Fruit fly (Drosophila melanogaster): ENCODE data around the gene CG17328.
A peak's percentile ranks its signal among the peaks of the same experiment; 100 is the strongest.

CG17328 gene

DNA sequence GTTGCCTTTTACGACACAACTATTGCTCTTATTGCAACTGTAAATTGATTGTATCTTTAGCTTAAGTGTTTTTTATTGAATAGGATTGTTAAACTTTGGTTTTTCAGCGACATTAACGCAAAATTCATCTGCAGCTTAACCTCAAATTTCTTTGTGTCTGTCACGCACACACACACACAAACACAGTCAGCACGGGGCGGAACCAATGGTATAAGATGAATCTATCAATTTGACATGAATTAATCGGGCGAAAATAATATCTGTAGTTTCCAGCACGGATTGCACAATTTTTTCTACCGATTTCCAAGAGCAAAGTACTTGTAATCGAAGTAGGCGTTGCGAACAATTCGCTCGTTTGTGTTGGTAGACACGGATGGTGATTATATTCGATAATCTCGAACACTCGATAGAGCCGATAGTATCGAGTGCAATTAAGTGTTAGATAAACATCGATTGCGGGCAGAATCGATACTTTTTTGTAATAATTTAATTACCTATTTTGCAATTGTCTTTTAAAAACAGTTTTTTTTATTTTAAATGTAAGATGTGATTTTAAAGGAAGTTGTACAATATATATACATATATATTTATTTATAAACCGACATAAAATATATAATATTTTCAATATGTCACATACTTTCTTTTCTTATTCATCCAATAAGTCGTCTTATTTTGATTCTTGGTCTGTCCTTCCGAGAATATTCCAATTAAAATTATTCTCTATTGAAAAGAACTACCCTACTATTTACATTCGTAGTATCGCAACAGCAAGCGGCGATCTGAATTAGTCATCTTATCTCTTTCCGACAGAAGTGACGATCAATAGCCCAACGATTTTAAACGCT lies 42.3 kb upstream of the CG17328 start, which contains the start of the genes PRL-1 and EndoGI (continued):
- TF ChIP-seq Max (GFP tag; optimal IDR thresholded peaks at IDR 0.05), result peak; percentile 68
- TF ChIP-seq tll (GFP tag; optimal IDR thresholded peaks at IDR 0.05), result no peak
- peak; percentile 26; the same call in 1 of the 2 replicates for TF ChIP-seq peb (GFP tag; IDR thresholded peaks at IDR 0.05)
- TF ChIP-seq zen2 (GFP tag; IDR thresholded peaks at IDR 0.05; ENCODE audit: partially characterized antibody), result peak; percentile 95; the same call in 2 of the 3 replicates
- TF ChIP-seq TFAM (GFP tag; optimal IDR thresholded peaks at IDR 0.05), result no peak
- TF ChIP-seq Rx (GFP tag; IDR thresholded peaks at IDR 0.05), result no peak
- TF ChIP-seq Ets97D (GFP tag; optimal IDR thresholded peaks at IDR 0.05), result peak; percentile 62
- TF ChIP-seq odd (GFP tag; optimal IDR thresholded peaks at IDR 0.05), result peak; percentile 59
- peak; percentile 11 for TF ChIP-seq Jarid2 (GFP tag; optimal IDR thresholded peaks at IDR 0.05)
- TF ChIP-seq CG10267 (tag; optimal IDR thresholded peaks at IDR 0.05), result peak; percentile 87
- no peak for TF ChIP-seq CG13624 (GFP tag; optimal IDR thresholded peaks at IDR 0.05)
- peak; percentile 66 for TF ChIP-seq nom (GFP tag; optimal IDR thresholded peaks at IDR 0.05)
- no peak for TF ChIP-seq CG31388 (GFP tag; optimal IDR thresholded peaks at IDR 0.05)
- TF ChIP-seq pum (GFP tag; optimal IDR thresholded peaks at IDR 0.05), result no peak
- TF ChIP-seq chn (GFP tag; optimal IDR thresholded peaks at IDR 0.05), result peak; percentile 14
- peak; percentile 62 for TF ChIP-seq Deaf1 (tag; optimal IDR thresholded peaks at IDR 0.05)
- TF ChIP-seq dm (GFP tag; optimal IDR thresholded peaks at IDR 0.05), result peak; percentile 52
- no peak for TF ChIP-seq eyg (GFP tag; optimal IDR thresholded peaks at IDR 0.05)
- TF ChIP-seq CG31365 (tag; optimal IDR thresholded peaks at IDR 0.05), result no peak
- peak; percentile 71 for TF ChIP-seq CG2120 (GFP tag; optimal IDR thresholded peaks at IDR 0.05)
- TF ChIP-seq CG9797 (GFP tag; optimal IDR thresholded peaks at IDR 0.05), result no peak
- peak; percentile 83; the same call in 1 of the 2 replicates for TF ChIP-seq CG6689 (GFP tag; IDR thresholded peaks at IDR 0.05)
- peak; percentile 12 to 90 for TF ChIP-seq Hr51 (GFP tag; optimal IDR thresholded peaks at IDR 0.05)
- TF ChIP-seq Vsx1 (GFP tag; optimal IDR thresholded peaks at IDR 0.05), result peak; percentile 65
- no peak for TF ChIP-seq D19B (GFP tag; optimal IDR thresholded peaks at IDR 0.05)
- TF ChIP-seq salm (tag; optimal IDR thresholded peaks at IDR 0.05), result peak; percentile 61
- peak; percentile 99 for TF ChIP-seq HLH4C (GFP tag; IDR thresholded peaks at IDR 0.05; ENCODE audit: partially characterized antibody)
- peak; percentile 76 for TF ChIP-seq CG15601 (tag; optimal IDR thresholded peaks at IDR 0.05)
- TF ChIP-seq ERR (GFP tag; optimal IDR thresholded peaks at IDR 0.05), result no peak
- TF ChIP-seq BtbVII (GFP tag; optimal IDR thresholded peaks at IDR 0.05), result peak; percentile 56
- TF ChIP-seq Side (GFP tag; optimal IDR thresholded peaks at IDR 0.05), result no peak
- no peak for TF ChIP-seq Neu2 (GFP tag; optimal IDR thresholded peaks at IDR 0.05; ENCODE audit: borderline replicate concordance)
- TF ChIP-seq Antp (GFP tag; optimal IDR thresholded peaks at IDR 0.05), result no peak
- TF ChIP-seq grau (tag; optimal IDR thresholded peaks at IDR 0.05), result peak; percentile 87
- peak; percentile 60 for TF ChIP-seq onecut (GFP tag; IDR thresholded peaks at IDR 0.05)
- peak; percentile 6 for TF ChIP-seq gro (GFP tag; optimal IDR thresholded peaks at IDR 0.05)
- TF ChIP-seq CG14965 (GFP tag; optimal IDR thresholded peaks at IDR 0.05; ENCODE audit: borderline replicate concordance), result no peak
- TF ChIP-seq vnd (GFP tag; IDR thresholded peaks at IDR 0.05; ENCODE audit: partially characterized antibody), result peak; percentile 100
- TF ChIP-seq CG14710 (tag; optimal IDR thresholded peaks at IDR 0.05), result peak; percentile 83
- no peak for TF ChIP-seq Lpt (GFP tag; optimal IDR thresholded peaks at IDR 0.05)
- TF ChIP-seq D (optimal IDR thresholded peaks at IDR 0.05), result peak; percentile 15
- TF ChIP-seq D (GFP tag; optimal IDR thresholded peaks at IDR 0.05), result peak; percentile 13
- TF ChIP-seq Awh (GFP tag; IDR thresholded peaks at IDR 0.05), result peak; percentile 88
- TF ChIP-seq CG13775 (GFP tag; optimal IDR thresholded peaks at IDR 0.05), result peak; percentile 79
- TF ChIP-seq pho (GFP tag; optimal IDR thresholded peaks at IDR 0.05), result peak; percentile 48
- TF ChIP-seq da (GFP tag; optimal IDR thresholded peaks at IDR 0.05), result no peak
- peak; percentile 47 for TF ChIP-seq CG2875 (GFP tag; optimal IDR thresholded peaks at IDR 0.05)
- peak; percentile 77 for TF ChIP-seq CG8388 (GFP tag; optimal IDR thresholded peaks at IDR 0.05)

All from whole organism, embryonic.